Worm (Caenorhabditis elegans): Measurements from ENCODE around the gene C25D7.15.

C25D7.15 gene

DNA sequence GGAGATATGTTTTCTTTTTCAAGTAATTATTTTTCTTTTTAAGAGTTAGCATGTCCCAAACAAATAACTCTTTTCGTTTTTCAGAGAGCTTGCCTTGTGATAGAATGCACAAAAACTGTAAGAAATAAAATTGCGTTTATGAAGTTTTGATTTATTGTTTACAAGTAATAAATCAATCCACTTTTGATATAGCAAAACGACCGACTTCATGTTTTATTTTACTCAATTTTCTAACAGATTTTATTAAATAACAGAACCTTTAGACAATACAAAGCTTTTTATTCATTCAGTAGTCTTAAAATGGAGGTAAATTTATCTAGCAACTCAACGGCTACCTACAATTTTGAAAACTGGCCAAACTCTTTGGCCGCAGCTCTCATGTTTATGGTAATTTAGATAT is 35.1 kb downstream of the C25D7.15 start, which contains the start of gene srx-78:
srx-78 (plus strand) TSS at position 301 of the 400 bp plus-strand sequence.
- TF ChIP-seq madf-5 (GFP tag; IDR thresholded peaks at IDR 0.05) = no peak
- no peak for TF ChIP-seq sdz-12 (GFP tag; optimal IDR thresholded peaks at IDR 0.05)
- no peak for TF ChIP-seq R02D3.7 (tag; optimal IDR thresholded peaks at IDR 0.05)
- no peak for TF ChIP-seq spr-3 (GFP tag; optimal IDR thresholded peaks at IDR 0.05)
- no peak for TF ChIP-seq nhr-11 (tag; optimal IDR thresholded peaks at IDR 0.05)
- no peak for TF ChIP-seq zip-11 (GFP tag; IDR thresholded peaks at IDR 0.05)
- TF ChIP-seq F10B5.3 (tag; optimal IDR thresholded peaks at IDR 0.05) = no peak

DNA sequence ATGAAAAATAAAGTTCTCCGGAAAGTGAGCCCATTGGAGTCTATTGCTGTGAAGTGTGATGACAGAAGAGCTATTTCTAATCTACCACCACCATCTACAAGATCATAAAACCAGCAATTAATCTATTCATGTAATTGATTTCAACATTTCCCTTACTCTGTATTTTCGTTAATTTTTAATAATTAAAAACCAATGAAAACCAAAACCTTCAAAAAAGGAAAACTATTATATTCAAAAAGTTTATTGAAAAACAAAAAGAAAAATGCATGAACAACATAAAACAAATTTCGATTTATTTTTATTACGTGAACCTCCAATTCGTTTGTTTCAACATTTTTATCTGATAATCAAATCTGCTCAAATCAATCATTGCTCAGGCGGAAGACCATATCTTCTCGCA is 39.8 kb downstream of the C25D7.15 start, which contains the start of gene C01G10.1:
C01G10.1 (plus strand) TSS at position 301 of the 400 bp plus-strand sequence.
- TF ChIP-seq dve-1 (tag; optimal IDR thresholded peaks at IDR 0.05; ENCODE audit: insufficient read depth) (no peak), saeg-2 (GFP tag; IDR thresholded peaks at IDR 0.05) (no peak), nhr-11 (tag; optimal IDR thresholded peaks at IDR 0.05) (no peak)

DNA sequence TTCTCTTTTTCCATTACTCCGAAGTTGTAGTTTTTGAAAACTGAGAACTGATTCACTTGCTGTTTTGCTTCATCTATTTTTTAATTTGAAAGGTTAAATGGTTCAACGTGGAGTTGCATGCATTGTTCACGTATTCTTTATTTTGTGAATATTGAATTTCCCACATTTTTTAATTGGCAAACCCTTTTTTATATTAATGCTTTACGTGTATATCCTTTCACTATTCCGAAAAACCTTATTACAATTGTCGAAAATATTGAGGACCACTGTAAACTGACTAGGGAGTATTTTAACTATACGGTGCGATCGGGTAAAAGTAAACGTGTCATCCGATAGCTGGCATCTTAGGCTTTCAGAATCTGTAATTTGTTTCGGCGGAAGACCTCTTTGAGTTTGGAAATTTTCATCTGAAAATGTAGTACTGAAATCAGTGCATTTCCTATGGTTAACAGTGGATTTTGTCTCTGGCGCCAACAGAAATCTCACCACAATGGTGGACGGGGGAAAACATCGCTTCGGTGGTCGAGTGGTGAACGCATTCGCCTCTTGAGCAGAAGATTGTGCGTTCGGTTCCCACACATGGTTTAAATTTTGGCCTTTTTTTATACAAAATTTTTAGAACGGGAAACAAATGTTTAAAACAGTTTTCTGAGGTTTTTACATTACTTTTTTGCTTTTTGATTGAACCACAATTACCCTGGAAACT is 46.4 kb downstream of the C25D7.15 start, which contains the start of gene C01G10.14:
C01G10.14 (minus strand) TSS at position 51 of the 706 bp plus-strand sequence.
- TF ChIP-seq lim-7 (GFP tag; IDR thresholded peaks at IDR 0.05) (peak; percentile 67), hmg-1.1 (GFP tag; IDR thresholded peaks at IDR 0.05) (peak; percentile 21; the same call in 1 of the 2 replicates), egl-43 (GFP tag; IDR thresholded peaks at IDR 0.05) (0 out of 2 replicates have a peak, but pooled peaks have one; percentile 14), ceh-44 (GFP tag; IDR thresholded peaks at IDR 0.05) (0 out of 2 replicates have a peak, but pooled peaks have one; percentile 37), dmd-8 (GFP tag; IDR thresholded peaks at IDR 0.05) (0 out of 2 replicates have a peak, but pooled peaks have one; percentile 58)

DNA sequence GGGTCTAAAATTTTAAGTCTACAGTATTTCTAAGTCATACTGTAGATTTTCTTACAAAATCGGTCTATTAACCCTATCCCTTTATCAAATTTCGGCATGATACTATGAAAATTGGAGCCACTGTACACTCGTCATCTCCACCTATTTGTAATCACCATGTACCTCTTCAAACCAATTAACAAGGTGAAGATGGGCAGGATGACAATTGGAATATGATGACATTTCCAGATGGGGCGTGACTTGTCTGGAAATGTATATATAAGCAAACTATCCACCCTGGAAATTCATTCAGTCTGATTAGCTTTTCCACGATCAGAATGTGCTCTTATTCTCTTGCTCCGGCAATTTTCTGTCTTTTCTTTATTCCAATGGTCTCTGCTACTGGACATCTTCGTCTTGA is 49.7 kb downstream of the C25D7.15 start, which contains the start of gene Y75B12A.2:
Y75B12A.2 (plus strand) TSS at position 301 of the 400 bp plus-strand sequence.
- TF ChIP-seq ces-1 (GFP tag; optimal IDR thresholded peaks at IDR 0.05) (no peak), zip-11 (GFP tag; IDR thresholded peaks at IDR 0.05) (no peak), nhr-42 (GFP tag; IDR thresholded peaks at IDR 0.05) (no peak), pha-4 (GFP tag; IDR thresholded peaks at IDR 0.05) (no peak), pha-4 (tag; optimal IDR thresholded peaks at IDR 0.05) (no peak), egl-43 (GFP tag; IDR thresholded peaks at IDR 0.05) (no peak)
